Worm (Caenorhabditis elegans): ENCODE data around the gene C18B10.6.

ce11 chrV:7446965-7447364, 33.9 kb downstream of the C18B10.6 start, which contains the start of gene F25E5.5:
- TF ChIP-seq flt-1 (GFP tag; IDR thresholded peaks at IDR 0.05) (no peak), cog-1 (tag; optimal IDR thresholded peaks at IDR 0.05) (no peak), klf-2 (GFP tag; conservative IDR thresholded peaks at IDR 0.05) (no peak), ref-1 (GFP tag; conservative IDR thresholded peaks at IDR 0.05) (no peak), T22C8.4 (GFP tag; IDR thresholded peaks at IDR 0.05) (no peak)

All from whole organism, midembryonic.